Fruit fly (Drosophila melanogaster): ENCODE measurements around the gene wor.
A peak's percentile ranks its signal among the peaks of the same experiment; 100 is the strongest.

Gene wor

DNA sequence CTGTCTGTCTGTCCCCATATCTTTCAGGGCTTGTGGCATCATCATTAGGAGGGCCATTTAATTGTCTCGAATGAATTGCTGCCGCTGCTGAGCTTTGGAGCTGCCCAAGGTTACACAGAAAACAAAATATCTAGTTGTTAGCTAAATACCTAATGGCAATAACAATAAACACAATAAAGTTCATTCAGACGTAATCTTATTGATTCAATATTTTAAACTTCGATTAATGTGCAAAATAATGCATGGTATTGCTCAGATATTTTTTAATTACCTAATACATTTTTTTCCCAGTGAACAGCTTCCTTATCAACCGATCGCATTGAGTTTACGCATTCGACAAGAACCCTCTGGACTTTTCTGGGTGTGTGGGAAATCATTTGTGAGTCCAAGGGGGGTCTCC lies 39.7 kb upstream of the wor start:
- TF ChIP-seq h (GFP tag; optimal IDR thresholded peaks at IDR 0.05) (peak; percentile 13), ey (GFP tag; optimal IDR thresholded peaks at IDR 0.05) (peak; percentile 5), Mio (GFP tag; optimal IDR thresholded peaks at IDR 0.05) (no peak), foxo (GFP tag; optimal IDR thresholded peaks at IDR 0.05) (peak in 1 of 2 experiments; percentile 19)

DNA sequence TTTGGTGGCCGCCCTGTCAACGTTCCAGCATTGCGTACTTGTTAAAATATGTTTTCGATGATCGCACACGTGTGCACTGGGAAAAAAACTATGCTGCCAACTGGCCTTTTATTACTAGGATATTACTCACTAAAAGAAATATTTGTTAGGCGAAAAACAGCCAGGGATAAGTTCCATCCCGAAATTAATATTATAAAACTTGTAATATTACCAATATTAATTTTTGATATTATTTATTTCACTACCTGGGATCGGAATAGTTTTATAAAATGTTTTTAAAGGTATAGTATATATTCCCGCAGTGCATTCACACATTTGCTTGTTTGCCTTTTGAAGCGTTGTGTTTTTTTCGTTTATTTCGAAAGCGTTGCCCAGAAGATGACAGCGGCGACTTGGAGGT lies 38.1 kb upstream of the wor start:
- TF ChIP-seq OdsH (GFP tag; optimal IDR thresholded peaks at IDR 0.05) (peak; percentile 36), Sp1 (GFP tag; optimal IDR thresholded peaks at IDR 0.05) (peak; percentile 47), h (GFP tag; optimal IDR thresholded peaks at IDR 0.05) (peak; percentile 44), br (GFP tag; optimal IDR thresholded peaks at IDR 0.05) (no peak), Vsx2 (GFP tag; optimal IDR thresholded peaks at IDR 0.05; ENCODE audit: partially characterized antibody) (no peak), dl (GFP tag; optimal IDR thresholded peaks at IDR 0.05; ENCODE audit: insufficient read depth in 1 of 2, partially characterized antibody in 2 of 2) (no peak), Hr78 (GFP tag; optimal IDR thresholded peaks at IDR 0.05) (no peak), sv (GFP tag; optimal IDR thresholded peaks at IDR 0.05) (no peak), Rel (GFP tag; optimal IDR thresholded peaks at IDR 0.05) (no peak), Rel (tag; optimal IDR thresholded peaks at IDR 0.05) (no peak), tai (GFP tag; optimal IDR thresholded peaks at IDR 0.05) (no peak), usp (GFP tag; optimal IDR thresholded peaks at IDR 0.05) (no peak), foxo (GFP tag; optimal IDR thresholded peaks at IDR 0.05) (peak in 1 of 2 experiments; percentile 46), N (GFP tag; optimal IDR thresholded peaks at IDR 0.05) (no peak), ey (GFP tag; optimal IDR thresholded peaks at IDR 0.05) (no peak), CrebA (GFP tag; optimal IDR thresholded peaks at IDR 0.05; ENCODE audit: borderline replicate concordance) (no peak), fru (GFP tag; optimal IDR thresholded peaks at IDR 0.05) (peak; percentile 34), dsf (GFP tag; optimal IDR thresholded peaks at IDR 0.05; ENCODE audit: borderline replicate concordance) (no peak), Mio (GFP tag; optimal IDR thresholded peaks at IDR 0.05) (no peak), Abd-B (GFP tag; optimal IDR thresholded peaks at IDR 0.05) (no peak), jim (GFP tag; optimal IDR thresholded peaks at IDR 0.05) (no peak), brk (GFP tag; optimal IDR thresholded peaks at IDR 0.05) (no peak), Hnf4 (GFP tag; optimal IDR thresholded peaks at IDR 0.05) (no peak), lola (GFP tag; optimal IDR thresholded peaks at IDR 0.05) (no peak), CG9705 (GFP tag; optimal IDR thresholded peaks at IDR 0.05) (peak; percentile 36), woc (GFP tag; optimal IDR thresholded peaks at IDR 0.05) (no peak), Dfd (GFP tag; optimal IDR thresholded peaks at IDR 0.05) (no peak), CG32264 (GFP tag; optimal IDR thresholded peaks at IDR 0.05) (no peak), Jra (GFP tag; optimal IDR thresholded peaks at IDR 0.05) (no peak), dmrt93B (GFP tag; optimal IDR thresholded peaks at IDR 0.05) (peak; percentile 47), psq (GFP tag; optimal IDR thresholded peaks at IDR 0.05) (peak; percentile 36), Dif (GFP tag; optimal IDR thresholded peaks at IDR 0.05; ENCODE audit: partially characterized antibody) (no peak), Hr83 (GFP tag; optimal IDR thresholded peaks at IDR 0.05; ENCODE audit: poor library complexity, severe bottlenecking) (no peak), HLH106 (tag; optimal IDR thresholded peaks at IDR 0.05) (peak; percentile 74), sage (GFP tag; optimal IDR thresholded peaks at IDR 0.05) (no peak), Myc (optimal IDR thresholded peaks at IDR 0.05) (no peak), GATAd (GFP tag; optimal IDR thresholded peaks at IDR 0.05) (no peak), rgr (GFP tag; optimal IDR thresholded peaks at IDR 0.05) (peak; percentile 23), pan (optimal IDR thresholded peaks at IDR 0.05) (no peak)

DNA sequence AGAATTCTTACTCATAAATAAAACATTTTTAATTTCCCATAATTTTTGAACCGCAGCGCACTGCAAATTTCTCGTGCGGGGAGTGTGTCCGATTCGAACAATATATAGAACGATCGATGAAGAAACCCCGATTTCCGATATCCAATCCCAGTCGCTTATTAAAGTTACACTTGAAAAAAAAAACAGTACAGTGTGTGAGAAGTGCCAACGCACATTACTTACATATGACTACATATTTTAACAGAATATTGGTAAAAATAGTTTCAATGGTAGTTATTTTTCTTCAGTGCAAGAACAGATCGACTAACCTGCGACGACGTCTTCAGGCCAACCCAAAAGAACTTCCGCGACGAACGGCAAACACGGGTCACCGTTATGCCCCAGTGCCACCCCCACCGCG lies 37.6 kb upstream of the wor start:
- TF ChIP-seq ey (GFP tag; optimal IDR thresholded peaks at IDR 0.05) (peak; percentile 29), h (GFP tag; optimal IDR thresholded peaks at IDR 0.05) (peak; percentile 7), CG9705 (GFP tag; optimal IDR thresholded peaks at IDR 0.05) (no peak)

All from whole organism, wandering third instar larva.